Worm (Caenorhabditis elegans) whole organism, L2 larva: ENCODE measurements around the gene acl-14.

Experiments used
- ZK546.5 ChIP-seq: sonication (generic microtip); optimal IDR thresholded peaks from 2 replicates; lab custom pipeline; 2017; ENCODE audit warnings: missing biosample characterization, missing genetic modification characterization
- ama-1 ChIP-seq: fragments of 150-350 bp; optimal IDR thresholded peaks from 2 replicates; lab custom pipeline; 2018; ENCODE audit warnings: inconsistent platforms
- ceh-16 ChIP-seq: fragments of 150-350 bp; optimal IDR thresholded peaks from 2 replicates; lab custom pipeline; 2014; ENCODE audit warnings: missing biosample characterization, missing genetic modification characterization
- ceh-82 ChIP-seq: fragments of 150-350 bp; optimal IDR thresholded peaks from 2 replicates; lab custom pipeline; 2014; ENCODE audit warnings: missing biosample characterization, missing genetic modification characterization
- lsy-2 ChIP-seq, 2 experiments: fragments of 150-350 bp in 1 of 2; sonication (generic microtip) in 1 of 2; optimal IDR thresholded peaks; 2 replicates each; lab custom pipeline; 2014 to 2017; ENCODE audit warnings: missing biosample characterization in 2 of 2, missing genetic modification characterization in 2 of 2
- nhr-11 ChIP-seq: fragments of 150-350 bp; optimal IDR thresholded peaks from 2 replicates; lab custom pipeline; 2014; ENCODE audit warnings: missing biosample characterization, missing genetic modification characterization
- nhr-77 ChIP-seq: fragments of 150-350 bp; optimal IDR thresholded peaks from 2 replicates; lab custom pipeline; 2014; ENCODE audit warnings: missing biosample characterization, missing genetic modification characterization
- unc-62 ChIP-seq: fragments of 150-350 bp; optimal IDR thresholded peaks from 2 replicates; lab custom pipeline; 2014; ENCODE audit warnings: missing biosample characterization, missing genetic modification reagents, missing genetic modification characterization

- TF ChIP-seq nhr-11 (tag; lab: Kevin White, UChicago) (no peak), ZK546.5 (tag; lab: Kevin White, UChicago) (no peak), ceh-16 (tag; lab: Kevin White, UChicago) (no peak), lsy-2 (tag; optimal IDR thresholded peaks at IDR 0.05; lab: Kevin White, UChicago) (no peak), unc-62 (GFP tag; lab: Kevin White, UChicago) (no peak), ama-1 (lab: Kevin White, UChicago) (no peak), ceh-82 (tag; lab: Kevin White, UChicago) (no peak), nhr-77 (tag; lab: Kevin White, UChicago) (no peak)
These were observed 37.6 kb upstream of the acl-14 start, which contains the start of gene E02C12.6 for ce11 chrV:9370986-9371385.
